Fruit fly (Drosophila melanogaster) whole organism, embryonic: ENCODE measurements around the gene eIF2gamma.

Experiments
- Abd-B ChIP-seq: fragments of 200-800 bp; sonication (Bioruptor generic); optimal IDR thresholded peaks from 2 replicates; lab custom pipeline; 2018; ENCODE audit warnings: missing biosample characterization, mild to moderate bottlenecking, missing genetic modification characterization, moderate library complexity
- Adf1 ChIP-seq: fragments of 200-800 bp; sonication (Bioruptor generic); IDR thresholded peaks from 2 replicates; pipeline ENCODE4 v1.3.6; 2022; ENCODE audit warnings: missing biosample characterization, missing genetic modification characterization
- Asciz ChIP-seq: fragments of 200-800 bp; sonication (Bioruptor generic); optimal IDR thresholded peaks from 2 replicates; lab custom pipeline; 2017; ENCODE audit warnings: missing biosample characterization, mild to moderate bottlenecking, missing genetic modification characterization, missing genetic modification reagents
- Blimp-1 ChIP-seq: fragments of 200-800 bp; sonication (Bioruptor generic); optimal IDR thresholded peaks from 3 replicates; lab custom pipeline; 2018; ENCODE audit warnings: missing biosample characterization, missing genetic modification characterization, mild to moderate bottlenecking, moderate library complexity, missing genetic modification reagents
- Bteb2 ChIP-seq: fragments of 200-800 bp; sonication (Bioruptor generic); optimal IDR thresholded peaks from 2 replicates; lab custom pipeline; 2016; ENCODE audit warnings: missing biosample characterization, missing genetic modification characterization
- CG11696 ChIP-seq: fragments of 200-800 bp; sonication (Bioruptor generic); IDR thresholded peaks from 2 replicates; pipeline ENCODE4 v1.3.6; 2022; ENCODE audit warnings: missing biosample characterization, missing genetic modification characterization
- CG12071 ChIP-seq: fragments of 200-800 bp; sonication (Bioruptor generic); optimal IDR thresholded peaks from 3 replicates; lab custom pipeline; 2018; ENCODE audit warnings: missing biosample characterization, mild to moderate bottlenecking, missing genetic modification characterization
- CG12391 ChIP-seq: fragments of 200-800 bp; sonication (Bioruptor generic); optimal IDR thresholded peaks from 3 replicates; lab custom pipeline; 2018; ENCODE audit warnings: missing biosample characterization, mild to moderate bottlenecking, missing genetic modification characterization, moderate library complexity
- CG13296 ChIP-seq: fragments of 200-800 bp; sonication (Bioruptor generic); optimal IDR thresholded peaks from 3 replicates; lab custom pipeline; 2018; ENCODE audit warnings: missing biosample characterization, mild to moderate bottlenecking, missing genetic modification characterization
- CG14441 ChIP-seq: fragments of 200-800 bp; sonication (Bioruptor generic); IDR thresholded peaks from 2 replicates; pipeline ENCODE4 v1.3.6; 2022; ENCODE audit warnings: missing biosample characterization, missing genetic modification characterization
- CG15269 ChIP-seq: fragments of 200-800 bp; sonication (Bioruptor generic); optimal IDR thresholded peaks from 2 replicates; lab custom pipeline; 2018; ENCODE audit warnings: missing biosample characterization, mild to moderate bottlenecking, missing genetic modification characterization, moderate library complexity
- CG17802 ChIP-seq: fragments of 200-800 bp; sonication (Bioruptor generic); optimal IDR thresholded peaks from 2 replicates; lab custom pipeline; 2018; ENCODE audit warnings: missing biosample characterization, mild to moderate bottlenecking, missing genetic modification characterization, moderate library complexity
- CG17829 ChIP-seq: fragments of 200-800 bp; optimal IDR thresholded peaks from 2 replicates; lab custom pipeline; 2019; ENCODE audit warnings: missing biosample characterization, mild to moderate bottlenecking, missing genetic modification characterization, moderate library complexity
- CG18011 ChIP-seq: fragments of 200-800 bp; sonication (Bioruptor generic); optimal IDR thresholded peaks from 2 replicates; lab custom pipeline; 2017; ENCODE audit warnings: missing biosample characterization, missing genetic modification characterization, mild to moderate bottlenecking, moderate library complexity, missing genotype
- CG2712 ChIP-seq: fragments of 200-800 bp; optimal IDR thresholded peaks from 3 replicates; lab custom pipeline; 2019; ENCODE audit warnings: missing biosample characterization, mild to moderate bottlenecking, missing genetic modification characterization, moderate library complexity
- CG30431 ChIP-seq: fragments of 200-800 bp; sonication (Bioruptor generic); optimal IDR thresholded peaks from 2 replicates; lab custom pipeline; 2017; ENCODE audit warnings: missing biosample characterization, missing genetic modification characterization
- CG3407 ChIP-seq: fragments of 200-800 bp; sonication (Bioruptor generic); optimal IDR thresholded peaks from 2 replicates; lab custom pipeline; 2018; ENCODE audit warnings: missing biosample characterization, mild to moderate bottlenecking, missing genetic modification characterization
- CG4328 ChIP-seq: fragments of 200-800 bp; sonication (Bioruptor generic); optimal IDR thresholded peaks from 3 replicates; lab custom pipeline; 2017; ENCODE audit warnings: missing biosample characterization, missing genetic modification reagents, missing genetic modification characterization
- CG4617 ChIP-seq: fragments of 200-800 bp; sonication (Bioruptor generic); optimal IDR thresholded peaks from 3 replicates; lab custom pipeline; 2016; ENCODE audit warnings: missing biosample characterization, missing genetic modification characterization, borderline replicate concordance
- CG7745 ChIP-seq: fragments of 200-800 bp; sonication (Bioruptor generic); optimal IDR thresholded peaks from 2 replicates; lab custom pipeline; 2018; ENCODE audit warnings: missing biosample characterization, mild to moderate bottlenecking, missing genetic modification characterization, moderate library complexity
- CG7839 ChIP-seq: fragments of 200-800 bp; sonication (Bioruptor generic); optimal IDR thresholded peaks from 3 replicates; lab custom pipeline; 2018; ENCODE audit warnings: missing biosample characterization, mild to moderate bottlenecking, missing genetic modification characterization, moderate library complexity
- CG8281 ChIP-seq: fragments of 200-800 bp; sonication (Bioruptor generic); optimal IDR thresholded peaks from 2 replicates; lab custom pipeline; 2018; ENCODE audit warnings: missing biosample characterization, mild to moderate bottlenecking, missing genetic modification characterization, moderate library complexity
- Elba2 ChIP-seq: fragments of 200-800 bp; sonication (Bioruptor generic); optimal IDR thresholded peaks from 3 replicates; lab custom pipeline; 2016; ENCODE audit warnings: missing biosample characterization, missing genetic modification characterization
- Gug ChIP-seq: fragments of 200-800 bp; sonication (Bioruptor generic); IDR thresholded peaks from 4 replicates; pipeline ENCODE4 v1.3.6; 2022; ENCODE audit warnings: missing biosample characterization, missing genetic modification characterization
- HmgZ ChIP-seq: fragments of 200-800 bp; sonication (Bioruptor generic); optimal IDR thresholded peaks from 2 replicates; lab custom pipeline; 2018; ENCODE audit warnings: missing biosample characterization, mild to moderate bottlenecking, missing genetic modification characterization
- Lpt ChIP-seq: fragments of >200 bp; optimal IDR thresholded peaks from 2 replicates; lab custom pipeline; 2018; ENCODE audit warnings: missing biosample characterization, missing genetic modification characterization
- MESR4 ChIP-seq: fragments of 200-800 bp; sonication (Bioruptor generic); optimal IDR thresholded peaks from 2 replicates; lab custom pipeline; 2018; ENCODE audit warnings: missing biosample characterization, mild to moderate bottlenecking, missing genetic modification characterization, moderate library complexity
- Mrtf ChIP-seq: fragments of 200-800 bp; sonication (Bioruptor generic); IDR thresholded peaks from 3 replicates; pipeline ENCODE4 v1.3.6; 2022; ENCODE audit warnings: missing biosample characterization, missing genetic modification characterization
- Myb ChIP-seq: fragments of 200-800 bp; sonication (Bioruptor generic); optimal IDR thresholded peaks from 2 replicates; lab custom pipeline; 2016; ENCODE audit warnings: missing biosample characterization, missing genetic modification characterization
- Nf-YC ChIP-seq: fragments of 200-800 bp; optimal IDR thresholded peaks from 3 replicates; lab custom pipeline; 2019; ENCODE audit warnings: missing biosample characterization, mild to moderate bottlenecking, missing genetic modification characterization, moderate library complexity
- Oaz ChIP-seq: fragments of 200-800 bp; sonication (Bioruptor generic); IDR thresholded peaks from 2 replicates; pipeline ENCODE4 v1.3.6; 2022; ENCODE audit warnings: missing biosample characterization, missing genetic modification characterization
- Pdp1 ChIP-seq, 2 experiments: fragments of 200-800 bp; sonication (Bioruptor generic); optimal IDR thresholded peaks; 3 replicates each; lab custom pipeline; 2016; ENCODE audit warnings: missing biosample characterization in 2 of 2, missing genetic modification characterization in 2 of 2, mild to moderate bottlenecking in 1 of 2, moderate library complexity in 1 of 2
- Six4 ChIP-seq: fragments of 200-800 bp; sonication (Bioruptor generic); optimal IDR thresholded peaks from 2 replicates; lab custom pipeline; 2016; ENCODE audit warnings: missing biosample characterization, missing genetic modification characterization
- Xbp1 ChIP-seq: fragments of 200-800 bp; sonication (Bioruptor generic); optimal IDR thresholded peaks from 3 replicates; lab custom pipeline; 2016; ENCODE audit warnings: missing biosample characterization, mild to moderate bottlenecking, missing genetic modification characterization
- al ChIP-seq: fragments of 200-800 bp; sonication (Bioruptor generic); IDR thresholded peaks from 2 replicates; pipeline ENCODE4 v1.3.6; 2022; ENCODE audit warnings: missing biosample characterization, missing genetic modification characterization
- cato ChIP-seq: fragments of 200-800 bp; sonication (Bioruptor generic); optimal IDR thresholded peaks from 2 replicates; lab custom pipeline; 2016; ENCODE audit warnings: missing biosample characterization, missing genetic modification characterization, borderline replicate concordance
- caup ChIP-seq: fragments of 200-800 bp; sonication (Bioruptor generic); optimal IDR thresholded peaks from 3 replicates; lab custom pipeline; 2017; ENCODE audit warnings: missing biosample characterization, mild to moderate bottlenecking, missing genetic modification characterization, moderate library complexity; ENCODE audit not compliant: severe bottlenecking
- cwo ChIP-seq: fragments of 200-800 bp; sonication (Bioruptor generic); optimal IDR thresholded peaks from 3 replicates; lab custom pipeline; 2017; ENCODE audit warnings: missing biosample characterization, missing genetic modification characterization, mild to moderate bottlenecking, moderate library complexity, missing genetic modification reagents
- exex ChIP-seq: fragments of 200-800 bp; sonication (Bioruptor generic); optimal IDR thresholded peaks from 4 replicates; lab custom pipeline; 2018; ENCODE audit warnings: missing biosample characterization, mild to moderate bottlenecking, missing genetic modification characterization, moderate library complexity
- gcm2 ChIP-seq: fragments of 200-800 bp; sonication (Bioruptor generic); optimal IDR thresholded peaks from 2 replicates; lab custom pipeline; 2016; ENCODE audit warnings: missing biosample characterization, missing genetic modification characterization
- gem ChIP-seq: fragments of 200-800 bp; sonication (Bioruptor generic); optimal IDR thresholded peaks from 2 replicates; lab custom pipeline; 2019; ENCODE audit warnings: missing biosample characterization, mild to moderate bottlenecking, missing genetic modification characterization, moderate library complexity
- gsb-n ChIP-seq: fragments of 200-800 bp; sonication (Bioruptor generic); optimal IDR thresholded peaks from 3 replicates; lab custom pipeline; 2018; ENCODE audit warnings: missing biosample characterization, mild to moderate bottlenecking, missing genetic modification characterization
- jing ChIP-seq: fragments of 200-800 bp; sonication (Bioruptor generic); optimal IDR thresholded peaks from 2 replicates; lab custom pipeline; 2018; ENCODE audit warnings: missing biosample characterization, mild to moderate bottlenecking, missing genetic modification characterization
- kni ChIP-seq: fragments of 200-800 bp; sonication (Bioruptor generic); optimal IDR thresholded peaks from 3 replicates; lab custom pipeline; 2017; ENCODE audit warnings: mild to moderate bottlenecking, missing biosample characterization, missing genetic modification reagents, missing genetic modification characterization
- knrl ChIP-seq: fragments of 200-800 bp; sonication (Bioruptor generic); IDR thresholded peaks from 3 replicates; pipeline ENCODE4 v1.3.6; 2022; ENCODE audit warnings: missing biosample characterization, missing genetic modification characterization; ENCODE audit not compliant: partially characterized antibody
- scrt ChIP-seq: fragments of 200-800 bp; sonication (Bioruptor generic); optimal IDR thresholded peaks from 2 replicates; lab custom pipeline; 2018; ENCODE audit warnings: missing biosample characterization, mild to moderate bottlenecking, missing genetic modification characterization, moderate library complexity
- sob ChIP-seq: fragments of 200-800 bp; sonication (Bioruptor generic); IDR thresholded peaks from 2 replicates; pipeline ENCODE4 v1.3.6; 2022; ENCODE audit warnings: missing biosample characterization, missing genetic modification characterization
- sr ChIP-seq: fragments of 200-800 bp; sonication (Bioruptor generic); IDR thresholded peaks from 3 replicates; pipeline ENCODE4 v1.3.6; 2022; ENCODE audit warnings: missing biosample characterization, missing genetic modification characterization
- wdn ChIP-seq: fragments of 200-800 bp; sonication (Bioruptor generic); IDR thresholded peaks from 2 replicates; pipeline ENCODE4 v1.3.6; 2022; ENCODE audit warnings: missing biosample characterization, missing genetic modification characterization
- zfh2 ChIP-seq: fragments of 200-800 bp; sonication (Bioruptor generic); optimal IDR thresholded peaks from 2 replicates; lab custom pipeline; 2016; ENCODE audit warnings: missing biosample characterization, missing genetic modification characterization

Gene eIF2gamma

dm6 chr3R:15225279-15225730, 38.0 kb downstream of the eIF2gamma start, which contains the start of the genes CG31344 and Caf1-55 (continued):
- TF ChIP-seq caup (GFP tag; lab: Kevin White, UChicago) (no peak), Elba2 (GFP tag; lab: Kevin White, UChicago) (no peak), CG7745 (no peak), CG18011 (GFP tag; lab: Kevin White, UChicago) (no peak), CG8281 (no peak), sob (GFP tag; lab: Robert Waterston, UW) (no peak), gem (tag; lab: Kevin White, UChicago) (no peak), scrt (GFP tag; lab: Kevin White, UChicago) (no peak), Asciz (GFP tag; lab: Kevin White, UChicago) (no peak), CG7839 (tag; lab: Kevin White, UChicago) (no peak), CG4617 (peak; percentile 66), zfh2 (GFP tag; lab: Kevin White, UChicago) (peak; percentile 35), Abd-B (peak; percentile 66), Pdp1 (GFP tag; optimal IDR thresholded peaks at IDR 0.05; lab: Kevin White, UChicago) (peak in 1 of 2 experiments; percentile 60), CG4328 (no peak), sr (GFP tag; lab: Robert Waterston, UW) (no peak), exex (tag; lab: Kevin White, UChicago) (peak; percentile 33), cato (GFP tag; lab: Kevin White, UChicago) (no peak), CG2712 (tag; lab: Kevin White, UChicago) (peak; percentile 42), kni (GFP tag; lab: Kevin White, UChicago) (no peak), CG30431 (no peak), CG11696 (GFP tag; lab: Robert Waterston, UW) (no peak), CG17802 (tag; lab: Kevin White, UChicago) (no peak), Blimp-1 (GFP tag; lab: Kevin White, UChicago) (no peak), Six4 (no peak), Oaz (GFP tag; lab: Robert Waterston, UW) (no peak), jing (no peak), HmgZ (tag; lab: Kevin White, UChicago) (peak; percentile 68), Gug (no peak), Adf1 (no peak; the same call in 1 of the 2 replicates), CG13296 (GFP tag; lab: Kevin White, UChicago) (no peak), gsb-n (tag; lab: Kevin White, UChicago) (peak; percentile 21), MESR4 (GFP tag; lab: Kevin White, UChicago) (peak; percentile 65), CG15269 (tag; lab: Kevin White, UChicago) (no peak), Bteb2 (peak; percentile 8), cwo (GFP tag; lab: Kevin White, UChicago) (no peak), Lpt (GFP tag; lab: Kevin White, UChicago) (no peak), CG17829 (tag; lab: Kevin White, UChicago) (peak; percentile 34), Nf-YC (tag; lab: Kevin White, UChicago) (peak; percentile 9), Myb (GFP tag; lab: Kevin White, UChicago) (peak; percentile 84), CG12071 (GFP tag; lab: Kevin White, UChicago) (no peak), gcm2 (GFP tag; lab: Kevin White, UChicago) (no peak), knrl (peak; percentile 79), CG12391 (tag; lab: Kevin White, UChicago) (peak; percentile 54), CG14441 (GFP tag; lab: Robert Waterston, UW) (no peak), CG3407 (no peak), al (GFP tag; lab: Robert Waterston, UW) (no peak), wdn (GFP tag; lab: Robert Waterston, UW) (no peak), Mrtf (no peak), Xbp1 (GFP tag; lab: Kevin White, UChicago) (peak; percentile 28)
